Fruit fly (Drosophila melanogaster) whole organism, embryonic: Measurements from ENCODE around the gene mbm.

Experiments
- B-H1 ChIP-seq: fragments of 200-800 bp; sonication (Bioruptor generic); IDR thresholded peaks from 3 replicates; pipeline ENCODE4 v1.3.6; 2022; ENCODE audit warnings: missing biosample characterization, missing genetic modification characterization
- CG10267 ChIP-seq: fragments of 200-800 bp; sonication (Bioruptor generic); optimal IDR thresholded peaks from 2 replicates; lab custom pipeline; 2018; ENCODE audit warnings: missing biosample characterization, mild to moderate bottlenecking, missing genetic modification characterization, moderate library complexity
- CG12299 ChIP-seq: fragments of 200-800 bp; sonication (Bioruptor generic); optimal IDR thresholded peaks from 2 replicates; lab custom pipeline; 2018; ENCODE audit warnings: missing biosample characterization, mild to moderate bottlenecking, missing genetic modification characterization
- CG12659 ChIP-seq: fragments of 200-800 bp; sonication (Bioruptor generic); optimal IDR thresholded peaks from 3 replicates; lab custom pipeline; 2017; ENCODE audit warnings: mild to moderate bottlenecking, missing biosample characterization, missing genetic modification reagents, missing genetic modification characterization
- CG31365 ChIP-seq: fragments of 200-800 bp; sonication (Bioruptor generic); optimal IDR thresholded peaks from 2 replicates; lab custom pipeline; 2018; ENCODE audit warnings: missing biosample characterization, mild to moderate bottlenecking, missing genetic modification characterization
- CG33213 ChIP-seq: fragments of 200-800 bp; sonication (Bioruptor generic); optimal IDR thresholded peaks from 3 replicates; lab custom pipeline; 2016; ENCODE audit warnings: missing biosample characterization, missing genetic modification characterization
- CG34224 ChIP-seq: fragments of 200-800 bp; sonication (Bioruptor generic); IDR thresholded peaks from 3 replicates; pipeline ENCODE4 v1.3.6; 2022; ENCODE audit warnings: missing biosample characterization, missing genetic modification characterization; ENCODE audit not compliant: partially characterized antibody
- CG4617 ChIP-seq: fragments of 200-800 bp; sonication (Bioruptor generic); optimal IDR thresholded peaks from 3 replicates; lab custom pipeline; 2016; ENCODE audit warnings: missing biosample characterization, missing genetic modification characterization, borderline replicate concordance
- CG5180 ChIP-seq: fragments of 200-800 bp; sonication (Bioruptor generic); optimal IDR thresholded peaks from 3 replicates; lab custom pipeline; 2017; ENCODE audit warnings: missing biosample characterization, missing genetic modification characterization, mild to moderate bottlenecking, moderate library complexity, missing genetic modification reagents
- CG6254 ChIP-seq: fragments of 200-800 bp; sonication (Bioruptor generic); optimal IDR thresholded peaks from 3 replicates; lab custom pipeline; 2017; ENCODE audit warnings: mild to moderate bottlenecking, missing biosample characterization, missing genetic modification reagents, missing genetic modification characterization
- CG7556 ChIP-seq: fragments of 200-800 bp; sonication (Bioruptor generic); optimal IDR thresholded peaks from 2 replicates; lab custom pipeline; 2017; ENCODE audit warnings: missing biosample characterization, mild to moderate bottlenecking, missing genetic modification characterization
- CG7745 ChIP-seq: fragments of 200-800 bp; sonication (Bioruptor generic); optimal IDR thresholded peaks from 2 replicates; lab custom pipeline; 2018; ENCODE audit warnings: missing biosample characterization, mild to moderate bottlenecking, missing genetic modification characterization, moderate library complexity
- CG8359 ChIP-seq: fragments of 200-800 bp; sonication (Bioruptor generic); optimal IDR thresholded peaks from 2 replicates; lab custom pipeline; 2017; ENCODE audit warnings: missing biosample characterization, mild to moderate bottlenecking, missing genetic modification characterization, borderline replicate concordance
- CG9215 ChIP-seq: fragments of 200-800 bp; sonication (Bioruptor generic); IDR thresholded peaks from 2 replicates; pipeline ENCODE4 v1.3.6; 2022; ENCODE audit warnings: missing biosample characterization, missing genetic modification characterization
- CG9437 ChIP-seq: fragments of 200-800 bp; sonication (Bioruptor generic); optimal IDR thresholded peaks from 2 replicates; lab custom pipeline; 2018; ENCODE audit warnings: missing biosample characterization, mild to moderate bottlenecking, missing genetic modification characterization
- CG9727 ChIP-seq: fragments of 200-800 bp; sonication (Bioruptor generic); optimal IDR thresholded peaks from 3 replicates; lab custom pipeline; 2017; ENCODE audit warnings: missing biosample characterization, mild to moderate bottlenecking, missing genetic modification characterization
- Dek ChIP-seq: fragments of 200-800 bp; sonication (Bioruptor generic); optimal IDR thresholded peaks from 3 replicates; lab custom pipeline; 2019; ENCODE audit warnings: missing biosample characterization, mild to moderate bottlenecking, missing genetic modification characterization, moderate library complexity
- Fer3 ChIP-seq: fragments of 200-800 bp; sonication (Bioruptor generic); optimal IDR thresholded peaks from 2 replicates; lab custom pipeline; 2018; ENCODE audit warnings: missing biosample characterization, mild to moderate bottlenecking, missing genetic modification characterization, moderate library complexity
- Jarid2 ChIP-seq: fragments of 200-800 bp; sonication (Bioruptor generic); optimal IDR thresholded peaks from 3 replicates; lab custom pipeline; 2017; ENCODE audit warnings: mild to moderate bottlenecking, missing biosample characterization, missing genetic modification reagents, missing genetic modification characterization
- Lhr ChIP-seq: fragments of 200-800 bp; sonication (Bioruptor generic); optimal IDR thresholded peaks from 3 replicates; lab custom pipeline; 2017; ENCODE audit warnings: mild to moderate bottlenecking, missing biosample characterization, missing genetic modification reagents, missing genetic modification characterization
- Mad ChIP-seq: fragments of 200-800 bp; sonication (Bioruptor generic); optimal IDR thresholded peaks from 2 replicates; lab custom pipeline; 2016; ENCODE audit warnings: missing biosample characterization, missing genetic modification characterization
- Six4 ChIP-seq: fragments of 200-800 bp; sonication (Bioruptor generic); optimal IDR thresholded peaks from 2 replicates; lab custom pipeline; 2016; ENCODE audit warnings: missing biosample characterization, missing genetic modification characterization
- Sry-δ ChIP-seq: fragments of 200-800 bp; sonication (Bioruptor generic); optimal IDR thresholded peaks from 2 replicates; lab custom pipeline; 2016; ENCODE audit warnings: missing biosample characterization, missing genetic modification characterization
- Trl ChIP-seq, 3 experiments: fragments of >200 bp in 2 of 3; fragments of 200-800 bp in 1 of 3; sonication (Bioruptor generic) in 1 of 3; optimal IDR thresholded peaks; 2 replicates in 1 of 3; 3 replicates in 2 of 3; lab custom pipeline; 2016 to 2017; ENCODE audit warnings: missing biosample characterization in 1 of 3, missing genetic modification characterization in 1 of 3
- ara ChIP-seq: fragments of 200-800 bp; sonication (Bioruptor generic); IDR thresholded peaks from 2 replicates; pipeline ENCODE4 v1.3.6; 2022; ENCODE audit warnings: missing biosample characterization, missing genetic modification characterization
- ato ChIP-seq: fragments of 200-800 bp; sonication (Bioruptor generic); IDR thresholded peaks from 2 replicates; pipeline ENCODE4 v1.3.6; 2022; ENCODE audit warnings: missing biosample characterization, missing genetic modification characterization; ENCODE audit not compliant: partially characterized antibody
- bab2 ChIP-seq: fragments of 200-800 bp; sonication (Bioruptor generic); optimal IDR thresholded peaks from 2 replicates; lab custom pipeline; 2016; ENCODE audit warnings: missing biosample characterization, missing genetic modification characterization
- chif ChIP-seq, 2 experiments: fragments of 200-800 bp; sonication (Bioruptor generic); optimal IDR thresholded peaks; 3 replicates each; lab custom pipeline; 2016; ENCODE audit warnings: missing biosample characterization in 2 of 2, missing genetic modification characterization in 2 of 2
- crp ChIP-seq, 2 experiments: fragments of 200-800 bp; sonication (Bioruptor generic); optimal IDR thresholded peaks; 2 replicates in 1 of 2; 3 replicates in 1 of 2; lab custom pipeline; 2017; ENCODE audit warnings: missing biosample characterization in 2 of 2, missing genetic modification characterization in 2 of 2, mild to moderate bottlenecking in 1 of 2, moderate library complexity in 1 of 2
- dimm ChIP-seq: fragments of 200-800 bp; sonication (Bioruptor generic); IDR thresholded peaks from 2 replicates; pipeline ENCODE4 v1.3.6; 2022; ENCODE audit warnings: missing biosample characterization, missing genetic modification characterization
- dpn ChIP-seq, 2 experiments: fragments of 200-800 bp; sonication (Bioruptor generic); optimal IDR thresholded peaks; 3 replicates each; lab custom pipeline; 2016; ENCODE audit warnings: missing biosample characterization in 2 of 2, missing genetic modification characterization in 2 of 2
- ems ChIP-seq: fragments of 200-800 bp; sonication (Bioruptor generic); optimal IDR thresholded peaks from 3 replicates; lab custom pipeline; 2016; ENCODE audit warnings: missing biosample characterization, missing genetic modification characterization
- eve ChIP-seq, 2 experiments: fragments of >200 bp; optimal IDR thresholded peaks; 2 replicates each; lab custom pipeline; 2017; ENCODE audit warnings: missing biosample characterization in 2 of 2, missing genetic modification characterization in 2 of 2
- fd3F ChIP-seq: fragments of 200-800 bp; sonication (Bioruptor generic); optimal IDR thresholded peaks from 2 replicates; lab custom pipeline; 2018; ENCODE audit warnings: missing biosample characterization, mild to moderate bottlenecking, missing genetic modification characterization, moderate library complexity
- fu2 ChIP-seq: fragments of 200-800 bp; sonication (Bioruptor generic); optimal IDR thresholded peaks from 2 replicates; lab custom pipeline; 2016; ENCODE audit warnings: missing biosample characterization, missing genetic modification characterization
- gro ChIP-seq: fragments of 200-800 bp; sonication (Bioruptor generic); optimal IDR thresholded peaks from 2 replicates; lab custom pipeline; 2016; ENCODE audit warnings: missing biosample characterization, missing genetic modification characterization
- jigr1 ChIP-seq: fragments of 200-800 bp; sonication (Bioruptor generic); IDR thresholded peaks from 3 replicates; pipeline ENCODE4 v1.3.6; 2022; ENCODE audit warnings: missing biosample characterization, missing genetic modification characterization
- jumu ChIP-seq: fragments of 200-800 bp; sonication (Bioruptor generic); optimal IDR thresholded peaks from 3 replicates; lab custom pipeline; 2016; ENCODE audit warnings: missing biosample characterization, missing genetic modification characterization
- nerfin-1 ChIP-seq: fragments of 200-800 bp; sonication (Bioruptor generic); optimal IDR thresholded peaks from 3 replicates; lab custom pipeline; 2019; ENCODE audit warnings: missing biosample characterization, mild to moderate bottlenecking, missing genetic modification characterization, moderate library complexity
- org-1 ChIP-seq: fragments of 200-800 bp; sonication (Bioruptor generic); optimal IDR thresholded peaks from 2 replicates; lab custom pipeline; 2017; ENCODE audit warnings: missing biosample characterization, missing genetic modification characterization
- phol ChIP-seq: fragments of 200-800 bp; sonication (Bioruptor generic); optimal IDR thresholded peaks from 3 replicates; lab custom pipeline; 2018; ENCODE audit warnings: missing biosample characterization, mild to moderate bottlenecking, missing genetic modification characterization, moderate library complexity
- ro ChIP-seq: fragments of 200-800 bp; sonication (Bioruptor generic); IDR thresholded peaks from 2 replicates; pipeline ENCODE4 v1.3.6; 2022; ENCODE audit warnings: missing biosample characterization, missing genetic modification characterization
- sob ChIP-seq: fragments of 200-800 bp; sonication (Bioruptor generic); IDR thresholded peaks from 2 replicates; pipeline ENCODE4 v1.3.6; 2022; ENCODE audit warnings: missing biosample characterization, missing genetic modification characterization
- ssp ChIP-seq: fragments of 200-800 bp; sonication (Bioruptor generic); IDR thresholded peaks from 2 replicates; pipeline ENCODE4 v1.3.6; 2022; ENCODE audit warnings: missing biosample characterization, missing genetic modification characterization
- unc-4 ChIP-seq: fragments of 200-800 bp; sonication (Bioruptor generic); IDR thresholded peaks from 2 replicates; pipeline ENCODE4 v1.3.6; 2022; ENCODE audit warnings: missing biosample characterization, missing genetic modification characterization; ENCODE audit not compliant: partially characterized antibody
- vnd ChIP-seq: fragments of 200-800 bp; sonication (Bioruptor generic); IDR thresholded peaks from 3 replicates; pipeline ENCODE4 v1.3.6; 2022; ENCODE audit warnings: missing biosample characterization, missing genetic modification characterization; ENCODE audit not compliant: partially characterized antibody
- wek ChIP-seq: fragments of 200-800 bp; sonication (Bioruptor generic); optimal IDR thresholded peaks from 3 replicates; lab custom pipeline; 2018; ENCODE audit warnings: missing biosample characterization, mild to moderate bottlenecking, missing genetic modification characterization, moderate library complexity
- wor ChIP-seq: fragments of 200-800 bp; sonication (Bioruptor generic); IDR thresholded peaks from 2 replicates; pipeline ENCODE4 v1.3.6; 2022; ENCODE audit warnings: missing biosample characterization, missing genetic modification characterization
- zen ChIP-seq: fragments of 200-800 bp; sonication (Bioruptor generic); optimal IDR thresholded peaks from 3 replicates; lab custom pipeline; 2018; ENCODE audit warnings: missing biosample characterization, mild to moderate bottlenecking, missing genetic modification characterization, moderate library complexity

Gene mbm

DNA sequence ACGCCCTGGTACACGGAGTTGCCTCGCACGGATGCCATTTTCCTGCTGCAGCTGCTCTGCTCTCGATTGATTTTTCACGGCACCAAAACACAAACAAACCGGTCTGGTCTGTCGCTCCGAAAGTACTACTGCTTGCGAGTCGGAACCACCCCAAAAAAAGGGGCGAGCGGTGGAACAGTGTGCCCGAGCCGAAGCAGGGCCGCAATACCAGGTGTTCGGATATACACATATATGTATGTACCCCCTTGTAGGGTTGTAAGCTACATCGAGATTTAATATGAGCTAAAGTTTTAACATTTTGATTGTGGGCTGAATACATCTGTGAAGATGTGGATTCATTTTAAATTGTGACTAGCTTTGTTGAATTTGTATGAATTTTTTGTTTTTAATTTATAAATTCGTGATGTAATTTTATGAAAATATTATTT, 12.1 kb upstream of the mbm start (continued):
- no peak for TF ChIP-seq ara
- peak; percentile 22 for TF ChIP-seq nerfin-1 (tag; lab: Kevin White, UChicago)
- peak; percentile 54 for TF ChIP-seq Sry-δ
- TF ChIP-seq CG33213 (GFP tag; lab: Kevin White, UChicago), result peak; percentile 70
- no peak for TF ChIP-seq wor (GFP tag; lab: Robert Waterston, UW)
- TF ChIP-seq ato (GFP tag; lab: Robert Waterston, UW), result peak; percentile 48; the same call in 1 of the 2 replicates
- TF ChIP-seq eve (GFP tag; optimal IDR thresholded peaks at IDR 0.05; lab: Kevin White, UChicago), result no peak
- no peak for TF ChIP-seq CG7745
- no peak for TF ChIP-seq Trl (optimal IDR thresholded peaks at IDR 0.05; lab: Kevin White, UChicago)
- TF ChIP-seq Trl (GFP tag; optimal IDR thresholded peaks at IDR 0.05; lab: Kevin White, UChicago), result peak; percentile 54
- TF ChIP-seq bab2 (GFP tag; lab: Kevin White, UChicago), result peak; percentile 36
- TF ChIP-seq Lhr, result peak; percentile 50
- TF ChIP-seq CG9215 (GFP tag; lab: Robert Waterston, UW), result no peak
- TF ChIP-seq Six4 (GFP tag; lab: Kevin White, UChicago), result peak; percentile 28
- peak; percentile 28 for TF ChIP-seq CG6254 (GFP tag; lab: Kevin White, UChicago)
- TF ChIP-seq CG4617, result peak; percentile 21
- peak; percentile 29 for TF ChIP-seq phol (tag; lab: Kevin White, UChicago)
- TF ChIP-seq org-1 (GFP tag; lab: Kevin White, UChicago), result no peak
- no peak for TF ChIP-seq B-H1 (GFP tag; lab: Robert Waterston, UW)
- peak; percentile 80 for TF ChIP-seq CG12659 (GFP tag; lab: Kevin White, UChicago)
- TF ChIP-seq unc-4 (GFP tag; lab: Robert Waterston, UW), result peak; percentile 43; the same call in 1 of the 2 replicates
- peak; percentile 65; the same call in 1 of the 2 replicates for TF ChIP-seq sob
- peak; percentile 13 for TF ChIP-seq jumu (GFP tag; lab: Kevin White, UChicago)
- TF ChIP-seq CG7556, result peak; percentile 43
- no peak for TF ChIP-seq CG8359 (GFP tag; lab: Kevin White, UChicago)
- TF ChIP-seq crp (GFP tag; optimal IDR thresholded peaks at IDR 0.05; lab: Kevin White, UChicago), result peak in 1 of 2 experiments; percentile 44
- TF ChIP-seq ro (GFP tag; lab: Robert Waterston, UW), result no peak
- no peak for TF ChIP-seq vnd
- peak; percentile 45 for TF ChIP-seq Fer3
- peak; percentile 21 for TF ChIP-seq fu2 (GFP tag; lab: Kevin White, UChicago)
- peak; percentile 54 for TF ChIP-seq ems (GFP tag; lab: Kevin White, UChicago)
- peak; percentile 92 for TF ChIP-seq Jarid2 (GFP tag; lab: Kevin White, UChicago)
- no peak for TF ChIP-seq jigr1 (GFP tag; lab: Robert Waterston, UW)
- peak; percentile 63 for TF ChIP-seq Dek (tag; lab: Kevin White, UChicago)
- peak; percentile 91 for TF ChIP-seq CG31365
- peak; percentile 69 for TF ChIP-seq CG5180 (GFP tag; lab: Kevin White, UChicago)
- peak; percentile 28 for TF ChIP-seq CG12299 (tag; lab: Kevin White, UChicago)
- peak; percentile 59 for TF ChIP-seq gro (GFP tag; lab: Kevin White, UChicago)
- TF ChIP-seq ssp (GFP tag; lab: Robert Waterston, UW), result peak; percentile 36; the same call in 1 of the 2 replicates
- peak; percentile 53 for TF ChIP-seq CG9727 (GFP tag; lab: Kevin White, UChicago)
- peak; percentile 15 for TF ChIP-seq fd3F (GFP tag; lab: Kevin White, UChicago)
- TF ChIP-seq dpn (GFP tag; optimal IDR thresholded peaks at IDR 0.05; lab: Kevin White, UChicago), result peak; percentile 24 to 32
- TF ChIP-seq CG34224 (GFP tag; lab: Robert Waterston, UW), result peak; percentile 26; the same call in 1 of the 3 replicates
- peak; percentile 59 for TF ChIP-seq CG10267 (tag; lab: Kevin White, UChicago)
- TF ChIP-seq zen (tag; lab: Kevin White, UChicago), result peak; percentile 12
- TF ChIP-seq chif (GFP tag; optimal IDR thresholded peaks at IDR 0.05; lab: Kevin White, UChicago), result peak; percentile 21 to 25
- TF ChIP-seq Mad (GFP tag; lab: Kevin White, UChicago), result peak; percentile 33
- no peak for TF ChIP-seq wek (GFP tag; lab: Kevin White, UChicago)
- TF ChIP-seq CG9437 (GFP tag; lab: Kevin White, UChicago), result peak; percentile 18
- TF ChIP-seq dimm (GFP tag; lab: Robert Waterston, UW), result no peak
